Fruit fly (Drosophila melanogaster): ENCODE data around the gene Tbh.

The Tbh gene

dm6 chrX:8061392-8062179 lies 66.1 kb downstream of the Tbh start, which contains the start of gene mys (continued):
- TF ChIP-seq CG1529 (GFP tag; optimal IDR thresholded peaks at IDR 0.05) (no peak), slbo (GFP tag; IDR thresholded peaks at IDR 0.05) (peak; percentile 87), gce (GFP tag; IDR thresholded peaks at IDR 0.05) (no peak), HLH54F (GFP tag; optimal IDR thresholded peaks at IDR 0.05) (peak; percentile 84), sob (GFP tag; IDR thresholded peaks at IDR 0.05) (peak; percentile 83), Scr (GFP tag; IDR thresholded peaks at IDR 0.05; ENCODE audit: partially characterized antibody) (peak; percentile 92), CG3995 (GFP tag; optimal IDR thresholded peaks at IDR 0.05) (peak; percentile 97), CG13894 (tag; optimal IDR thresholded peaks at IDR 0.05) (peak; percentile 86), esg (GFP tag; conservative IDR thresholded peaks at IDR 0.05) (no peak), Oaz (GFP tag; IDR thresholded peaks at IDR 0.05) (no peak), CG4360 (GFP tag; IDR thresholded peaks at IDR 0.05) (peak; percentile 15; the same call in 1 of the 2 replicates), CG10543 (GFP tag; optimal IDR thresholded peaks at IDR 0.05) (no peak), TFAM (GFP tag; optimal IDR thresholded peaks at IDR 0.05) (no peak), Asciz (GFP tag; optimal IDR thresholded peaks at IDR 0.05) (no peak), CG34422 (GFP tag; IDR thresholded peaks at IDR 0.05) (peak; percentile 71; the same call in 2 of the 3 replicates), Sox102F (GFP tag; optimal IDR thresholded peaks at IDR 0.05) (no peak), CG2875 (GFP tag; optimal IDR thresholded peaks at IDR 0.05) (peak; percentile 10), sc (optimal IDR thresholded peaks at IDR 0.05) (no peak), sc (GFP tag; optimal IDR thresholded peaks at IDR 0.05) (no peak), CG42726 (GFP tag; IDR thresholded peaks at IDR 0.05; ENCODE audit: partially characterized antibody) (peak; percentile 97), CG34376 (GFP tag; optimal IDR thresholded peaks at IDR 0.05) (peak; percentile 74), CG13775 (GFP tag; optimal IDR thresholded peaks at IDR 0.05) (no peak), CG17361 (GFP tag; IDR thresholded peaks at IDR 0.05) (peak; percentile 30; the same call in 1 of the 3 replicates), CG30431 (GFP tag; optimal IDR thresholded peaks at IDR 0.05) (peak; percentile 51), lola (GFP tag; optimal IDR thresholded peaks at IDR 0.05) (no peak), cad (GFP tag; optimal IDR thresholded peaks at IDR 0.05) (no peak), BEAF-32 (GFP tag; optimal IDR thresholded peaks at IDR 0.05) (peak; percentile 99), CG9932 (GFP tag; IDR thresholded peaks at IDR 0.05) (peak; percentile 91), Gsc (GFP tag; IDR thresholded peaks at IDR 0.05) (no peak), Doc2 (GFP tag; IDR thresholded peaks at IDR 0.05) (no peak), CG33557 (GFP tag; optimal IDR thresholded peaks at IDR 0.05) (no peak), fd64A (GFP tag; optimal IDR thresholded peaks at IDR 0.05) (peak; percentile 1), HHEX (GFP tag; optimal IDR thresholded peaks at IDR 0.05) (peak; percentile 37), lov (optimal IDR thresholded peaks at IDR 0.05) (no peak), lov (GFP tag; IDR thresholded peaks at IDR 0.05) (no peak), vfl (GFP tag; optimal IDR thresholded peaks at IDR 0.05) (peak; percentile 18), CG2120 (GFP tag; optimal IDR thresholded peaks at IDR 0.05) (peak; percentile 87), p53 (GFP tag; optimal IDR thresholded peaks at IDR 0.05) (peak; percentile 79), wek (GFP tag; optimal IDR thresholded peaks at IDR 0.05) (peak; percentile 13), CG10267 (tag; optimal IDR thresholded peaks at IDR 0.05) (peak; percentile 99), CG7987 (GFP tag; optimal IDR thresholded peaks at IDR 0.05) (peak; percentile 77), NK7.1 (GFP tag; optimal IDR thresholded peaks at IDR 0.05) (no peak), shn (GFP tag; optimal IDR thresholded peaks at IDR 0.05) (peak; percentile 80), CG17612 (GFP tag; IDR thresholded peaks at IDR 0.05) (peak; percentile 55; the same call in 1 of the 2 replicates), pfk (GFP tag; optimal IDR thresholded peaks at IDR 0.05) (peak; percentile 58), MESR4 (GFP tag; optimal IDR thresholded peaks at IDR 0.05) (peak; percentile 83), CG7372 (GFP tag; IDR thresholded peaks at IDR 0.05) (peak; percentile 42; the same call in 1 of the 2 replicates), prd (optimal IDR thresholded peaks at IDR 0.05) (no peak), prd (GFP tag; IDR thresholded peaks at IDR 0.05) (peak; percentile 60), Side (GFP tag; optimal IDR thresholded peaks at IDR 0.05) (peak; percentile 77)

Measured in whole organism, embryonic.